Fruit fly (Drosophila melanogaster): ENCODE results near the gene CG13310.

Gene CG13310

DNA sequence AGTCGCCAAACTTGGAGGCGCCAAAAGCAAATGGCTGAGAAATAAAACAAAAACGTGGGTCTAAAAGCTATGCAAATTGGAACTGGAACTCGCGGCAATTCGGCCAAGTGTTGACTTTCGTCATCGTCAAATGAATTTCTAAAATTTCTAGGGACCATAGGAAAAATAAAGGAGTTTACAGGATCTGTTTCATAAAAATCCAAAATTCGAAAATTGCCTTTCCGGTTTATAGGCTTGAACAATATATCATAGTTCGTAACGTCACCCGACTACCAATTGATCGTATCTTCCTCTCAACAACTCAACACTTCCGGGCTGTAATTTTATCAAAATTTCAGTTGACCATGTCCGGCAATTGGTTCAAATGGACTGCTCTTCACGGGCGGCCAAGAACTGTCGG is 35.8 kb upstream of the CG13310 start, which contains the start of gene CG32026:
TSS of gene CG32026 (plus strand) at position 301 of the 400 bp plus-strand sequence.
- TF ChIP-seq Ets65A (GFP tag) (peak; percentile 57), Dbx (GFP tag; IDR thresholded peaks at IDR 0.05) (no peak), luna (GFP tag; optimal IDR thresholded peaks at IDR 0.05) (no peak)

dm6 chr3L:8835441-8835840 is 35.1 kb upstream of the CG13310 start:
- TF ChIP-seq bsh (GFP tag; optimal IDR thresholded peaks at IDR 0.05) (no peak), CrebB (tag; optimal IDR thresholded peaks at IDR 0.05) (no peak), br (optimal IDR thresholded peaks at IDR 0.05) (no peak), Six4 (GFP tag; optimal IDR thresholded peaks at IDR 0.05) (no peak), Poxn (GFP tag; IDR thresholded peaks at IDR 0.05) (no peak), CG17385 (GFP tag; optimal IDR thresholded peaks at IDR 0.05) (no peak), dmrt99B (tag; optimal IDR thresholded peaks at IDR 0.05) (no peak), BtbVII (GFP tag; optimal IDR thresholded peaks at IDR 0.05) (no peak), CG3281 (GFP tag; optimal IDR thresholded peaks at IDR 0.05) (no peak), pzg (GFP tag; optimal IDR thresholded peaks at IDR 0.05) (no peak), vvl (GFP tag; IDR thresholded peaks at IDR 0.05) (0 out of 2 replicates have a peak, but pooled peaks have one; percentile 20), klu (GFP tag; IDR thresholded peaks at IDR 0.05) (no peak), Eip74EF (GFP tag; optimal IDR thresholded peaks at IDR 0.05) (no peak), CG15011 (GFP tag; optimal IDR thresholded peaks at IDR 0.05) (no peak), fru (optimal IDR thresholded peaks at IDR 0.05) (no peak), ci (GFP tag; IDR thresholded peaks at IDR 0.05) (no peak), oc (tag; optimal IDR thresholded peaks at IDR 0.05) (peak; percentile 76), da (GFP tag; optimal IDR thresholded peaks at IDR 0.05) (no peak), chinmo (GFP tag; IDR thresholded peaks at IDR 0.05; ENCODE audit: partially characterized antibody) (peak; percentile 69; the same call in 2 of the 4 replicates), ase (GFP tag; IDR thresholded peaks at IDR 0.05) (no peak)

DNA sequence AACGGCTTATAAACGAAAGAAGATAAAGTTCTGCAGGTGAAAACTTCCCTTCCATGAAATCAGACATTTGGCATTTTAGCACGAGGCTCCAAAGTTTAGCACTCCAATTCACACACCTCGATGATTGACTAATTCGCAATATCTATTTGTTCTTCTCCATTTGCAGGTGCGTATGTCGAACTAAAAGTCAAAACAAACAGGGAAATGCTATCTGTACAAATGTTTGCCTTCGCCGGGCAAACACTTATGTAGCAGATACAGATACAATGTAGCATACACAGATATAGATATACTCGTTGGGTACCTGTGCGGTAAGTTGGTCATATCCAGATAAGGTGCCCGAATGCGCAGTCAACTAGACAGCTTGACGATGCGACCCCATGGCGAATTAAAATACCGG is 34.6 kb upstream of the CG13310 start:
- TF ChIP-seq Bteb2 (GFP tag; optimal IDR thresholded peaks at IDR 0.05) (no peak), pan (optimal IDR thresholded peaks at IDR 0.05) (no peak), pan (GFP tag; optimal IDR thresholded peaks at IDR 0.05 in 1 of 2, IDR thresholded peaks at IDR 0.05 in 1 of 2) (no peak), CG2875 (GFP tag; optimal IDR thresholded peaks at IDR 0.05) (peak; percentile 24), Mrtf (GFP tag; IDR thresholded peaks at IDR 0.05) (no peak), cato (GFP tag; optimal IDR thresholded peaks at IDR 0.05; ENCODE audit: borderline replicate concordance) (no peak), MTF-1 (GFP tag; optimal IDR thresholded peaks at IDR 0.05; ENCODE audit: borderline replicate concordance) (peak; percentile 55), luna (GFP tag; optimal IDR thresholded peaks at IDR 0.05) (no peak), CG12219 (GFP tag; optimal IDR thresholded peaks at IDR 0.05) (peak; percentile 61), CG9727 (GFP tag; optimal IDR thresholded peaks at IDR 0.05) (peak; percentile 45), ap (GFP tag; IDR thresholded peaks at IDR 0.05) (no peak), dpn (GFP tag; optimal IDR thresholded peaks at IDR 0.05) (peak in 1 of 2 experiments; percentile 9), CG15514 (GFP tag; optimal IDR thresholded peaks at IDR 0.05) (peak; percentile 2), Camta (GFP tag; optimal IDR thresholded peaks at IDR 0.05) (peak; percentile 38), Pdp1 (GFP tag; optimal IDR thresholded peaks at IDR 0.05) (peak in 1 of 2 experiments; percentile 13), CG12071 (GFP tag; optimal IDR thresholded peaks at IDR 0.05) (peak; percentile 73), CG8290 (GFP tag; optimal IDR thresholded peaks at IDR 0.05) (peak; percentile 6), CG8290 (tag; optimal IDR thresholded peaks at IDR 0.05) (peak; percentile 28 to 75), CG9215 (GFP tag; IDR thresholded peaks at IDR 0.05) (no peak), Neu2 (GFP tag; optimal IDR thresholded peaks at IDR 0.05; ENCODE audit: borderline replicate concordance) (no peak), HLHmδ (GFP tag; optimal IDR thresholded peaks at IDR 0.05) (peak; percentile 59), Awh (GFP tag; IDR thresholded peaks at IDR 0.05) (no peak), CG7928 (GFP tag; optimal IDR thresholded peaks at IDR 0.05) (no peak), ci (GFP tag; IDR thresholded peaks at IDR 0.05) (peak; percentile 73; the same call in 1 of the 3 replicates), hb (GFP tag; IDR thresholded peaks at IDR 0.05; ENCODE audit: partially characterized antibody) (no peak), D (optimal IDR thresholded peaks at IDR 0.05) (no peak), D (GFP tag; optimal IDR thresholded peaks at IDR 0.05) (peak; percentile 28), lab (GFP tag; optimal IDR thresholded peaks at IDR 0.05) (peak; percentile 14), sens (GFP tag) (peak; percentile 48)

Measured in whole organism, embryonic.